Worm (Caenorhabditis elegans) whole organism, L4 larva: Measurements from ENCODE around the gene wdr-31.

Experiments used
- lin-13 ChIP-seq: fragments of 150-350 bp; optimal IDR thresholded peaks from 2 replicates; lab custom pipeline; 2014; ENCODE audit warnings: missing biosample characterization, missing genetic modification reagents, missing genetic modification characterization
- lin-15B ChIP-seq: fragments of 150-350 bp; sonication (generic microtip); optimal IDR thresholded peaks from 3 replicates; lab custom pipeline; 2014; ENCODE audit warnings: missing biosample characterization, missing genetic modification characterization
- mdl-1 ChIP-seq, 2 experiments: fragments of 150-350 bp in 1 of 2; sonication (generic microtip) in 1 of 2; optimal IDR thresholded peaks; 2 replicates each; lab custom pipeline; 2014 to 2017; ENCODE audit warnings: missing biosample characterization in 2 of 2, missing genetic modification characterization in 2 of 2
- nhr-25 ChIP-seq: sonication (generic microtip); optimal IDR thresholded peaks from 2 replicates; lab custom pipeline; 2017; ENCODE audit warnings: missing genetic modification characterization, mild to moderate bottlenecking, missing compliant biosample characterization, antibody characterized with exemption, moderate library complexity, borderline replicate concordance; ENCODE audit not compliant: insufficient read depth
- nhr-28 ChIP-seq: fragments of 150-350 bp; optimal IDR thresholded peaks from 2 replicates; lab custom pipeline; 2014; ENCODE audit warnings: missing biosample characterization, missing genetic modification characterization
- tag-97 ChIP-seq: fragments of 200-800 bp; sonication (Bioruptor generic); IDR thresholded peaks from 2 replicates; pipeline ENCODE4 v1.3.6; 2022; ENCODE audit warnings: missing genetic modification characterization, missing compliant biosample characterization
- unc-62 ChIP-seq, 3 experiments: fragments of 150-350 bp in 1 of 3; sonication (generic microtip); optimal IDR thresholded peaks in 2 of 3; peaks in 1 of 3; 1 replicate in 1 of 3; 2 replicates in 2 of 3; lab custom pipeline; 2014 to 2017; ENCODE audit warnings: missing biosample characterization in 3 of 3, missing genetic modification characterization in 3 of 3, missing genetic modification reagents in 3 of 3, missing genotype in 1 of 3

ce11 chrII:2777846-2778245, 42.8 kb upstream of the wdr-31 start, which contains the start of gene F08D12.4:
- TF ChIP-seq lin-13 (GFP tag; lab: Kevin White, UChicago) (no peak), tag-97 (GFP tag; lab: Robert Waterston, UW) (no peak), mdl-1 (tag; optimal IDR thresholded peaks at IDR 0.05; lab: Kevin White, UChicago) (no peak), lin-15B (tag; lab: Kevin White, UChicago) (no peak), nhr-28 (tag; lab: Kevin White, UChicago) (no peak), nhr-25 (no peak), unc-62 (GFP tag; optimal IDR thresholded peaks at IDR 0.05 in 1 of 2; lab: Kevin White, UChicago) (no peak), unc-62 (tag; optimal IDR thresholded peaks at IDR 0.05; lab: Kevin White, UChicago) (no peak)
